Fruit fly (Drosophila melanogaster): ENCODE results near the gene BicD.
A peak's percentile ranks its signal among the peaks of the same experiment; 100 is the strongest.

BicD gene

DNA sequence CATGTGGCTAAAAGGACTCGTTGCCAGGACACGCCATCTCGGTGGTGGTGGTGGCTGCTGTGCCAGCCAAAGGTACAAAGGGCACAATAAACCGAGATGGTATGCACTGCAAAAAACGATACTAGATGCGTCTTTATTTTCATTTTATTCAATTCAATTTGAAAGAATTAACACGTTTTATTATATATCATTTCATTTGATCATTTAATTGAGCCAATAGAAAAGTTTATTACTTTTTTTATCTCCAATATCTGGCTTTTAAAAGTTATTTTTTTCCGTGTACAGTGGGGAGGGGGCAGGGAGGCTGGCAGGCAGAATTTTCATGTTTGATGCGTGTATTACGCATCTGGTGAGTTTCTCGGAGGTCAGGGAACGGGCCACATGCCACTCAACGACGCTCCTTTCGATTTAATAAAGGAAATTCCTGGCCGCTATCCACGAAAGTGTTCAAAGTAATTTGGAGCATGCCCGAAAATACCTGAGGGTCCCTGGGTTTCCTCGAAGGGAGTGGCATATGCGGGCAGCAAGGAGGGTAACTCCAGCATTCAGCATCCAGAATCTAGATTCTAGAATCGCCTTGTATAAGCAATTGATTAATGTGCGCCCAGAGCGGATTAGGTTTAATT is 41.2 kb upstream of the BicD start (continued):
- peak; percentile 36 for TF ChIP-seq Kr (GFP tag; optimal IDR thresholded peaks at IDR 0.05)
- peak; percentile 74 for TF ChIP-seq run (tag; optimal IDR thresholded peaks at IDR 0.05)
- TF ChIP-seq gcm (GFP tag; optimal IDR thresholded peaks at IDR 0.05) = peak; percentile 90
- TF ChIP-seq hb (GFP tag; IDR thresholded peaks at IDR 0.05; ENCODE audit: partially characterized antibody) = no peak
- no peak for TF ChIP-seq CG14860 (GFP tag; IDR thresholded peaks at IDR 0.05; ENCODE audit: partially characterized antibody)
- TF ChIP-seq Pdp1 (GFP tag; optimal IDR thresholded peaks at IDR 0.05) = peak in 1 of 2 experiments; percentile 70
- TF ChIP-seq ind (GFP tag; optimal IDR thresholded peaks at IDR 0.05) = peak; percentile 78
- TF ChIP-seq CG10209 (GFP tag; optimal IDR thresholded peaks at IDR 0.05) = peak; percentile 84
- TF ChIP-seq D (optimal IDR thresholded peaks at IDR 0.05) = no peak
- peak; percentile 92 for TF ChIP-seq D (GFP tag; optimal IDR thresholded peaks at IDR 0.05)
- peak; percentile 65 for TF ChIP-seq CG14050 (GFP tag; IDR thresholded peaks at IDR 0.05)
- TF ChIP-seq CG7987 (GFP tag; optimal IDR thresholded peaks at IDR 0.05) = peak; percentile 46
- TF ChIP-seq btn (GFP tag; optimal IDR thresholded peaks at IDR 0.05) = peak; percentile 47
- TF ChIP-seq CG3847 (GFP tag; IDR thresholded peaks at IDR 0.05) = peak; percentile 77
- TF ChIP-seq BtbVII (GFP tag; optimal IDR thresholded peaks at IDR 0.05) = peak; percentile 77
- TF ChIP-seq ftz-f1 (GFP tag; optimal IDR thresholded peaks at IDR 0.05) = no peak
- no peak for TF ChIP-seq Myb (GFP tag; optimal IDR thresholded peaks at IDR 0.05)
- TF ChIP-seq slou (GFP tag; optimal IDR thresholded peaks at IDR 0.05) = peak; percentile 85
- TF ChIP-seq twi (tag; optimal IDR thresholded peaks at IDR 0.05) = peak; percentile 86
- peak; percentile 72 for TF ChIP-seq ERR (GFP tag; optimal IDR thresholded peaks at IDR 0.05)
- TF ChIP-seq so (GFP tag; IDR thresholded peaks at IDR 0.05) = peak; percentile 85
- peak; percentile 72 for TF ChIP-seq CG15011 (GFP tag; optimal IDR thresholded peaks at IDR 0.05)
- peak; percentile 73 for TF ChIP-seq CG12071 (GFP tag; optimal IDR thresholded peaks at IDR 0.05)
- no peak for TF ChIP-seq HmgD (GFP tag; optimal IDR thresholded peaks at IDR 0.05)
- peak; percentile 64; the same call in 1 of the 2 replicates for TF ChIP-seq CG11696 (GFP tag; IDR thresholded peaks at IDR 0.05)
- peak in 1 of 2 experiments; percentile 48 for TF ChIP-seq insv (GFP tag; optimal IDR thresholded peaks at IDR 0.05)
- peak; percentile 76 for TF ChIP-seq CG9609 (GFP tag; optimal IDR thresholded peaks at IDR 0.05)
- TF ChIP-seq eve (GFP tag; optimal IDR thresholded peaks at IDR 0.05) = no peak
- TF ChIP-seq crp (GFP tag; optimal IDR thresholded peaks at IDR 0.05) = peak in 1 of 2 experiments; percentile 36
- TF ChIP-seq sc (optimal IDR thresholded peaks at IDR 0.05) = no peak
- TF ChIP-seq sc (GFP tag; optimal IDR thresholded peaks at IDR 0.05) = peak; percentile 77
- peak; percentile 93 for TF ChIP-seq vvl (GFP tag; IDR thresholded peaks at IDR 0.05)
- TF ChIP-seq caup (GFP tag; optimal IDR thresholded peaks at IDR 0.05; ENCODE audit: severe bottlenecking) = peak; percentile 84
- TF ChIP-seq Ptx1 (GFP tag; IDR thresholded peaks at IDR 0.05) = peak; percentile 83
- no peak for TF ChIP-seq Opbp (GFP tag; IDR thresholded peaks at IDR 0.05; ENCODE audit: partially characterized antibody)
- peak; percentile 57 for TF ChIP-seq CG31224 (GFP tag; IDR thresholded peaks at IDR 0.05)
- TF ChIP-seq CG6175 (GFP tag; IDR thresholded peaks at IDR 0.05) = 0 out of 3 replicates have a peak, but pooled peaks have one; percentile 34
- no peak for TF ChIP-seq sug (tag; optimal IDR thresholded peaks at IDR 0.05)
- peak; percentile 80 for TF ChIP-seq Atf6 (GFP tag; IDR thresholded peaks at IDR 0.05)
- TF ChIP-seq CkIIα-i1 (GFP tag; IDR thresholded peaks at IDR 0.05) = no peak
- TF ChIP-seq CG10267 (tag; optimal IDR thresholded peaks at IDR 0.05) = peak; percentile 87
- TF ChIP-seq Bdp1 (GFP tag; optimal IDR thresholded peaks at IDR 0.05) = peak; percentile 59
- TF ChIP-seq Tbp (GFP tag; optimal IDR thresholded peaks at IDR 0.05) = no peak
- no peak for TF ChIP-seq CG4617 (GFP tag; optimal IDR thresholded peaks at IDR 0.05; ENCODE audit: borderline replicate concordance)
- TF ChIP-seq CG3163 (GFP tag; optimal IDR thresholded peaks at IDR 0.05) = peak; percentile 32
- TF ChIP-seq Stat92E (GFP tag; optimal IDR thresholded peaks at IDR 0.05) = no peak
- peak; percentile 72 for TF ChIP-seq esg (GFP tag; conservative IDR thresholded peaks at IDR 0.05)
- peak; percentile 79 for TF ChIP-seq kah (GFP tag; optimal IDR thresholded peaks at IDR 0.05)
- TF ChIP-seq Nf-YB (GFP tag; optimal IDR thresholded peaks at IDR 0.05) = peak; percentile 75
- TF ChIP-seq CG7271 (tag; optimal IDR thresholded peaks at IDR 0.05) = peak; percentile 52

Data from whole organism, embryonic.